Fruit fly (Drosophila melanogaster): ENCODE measurements around the gene Indy-2.

DNA sequence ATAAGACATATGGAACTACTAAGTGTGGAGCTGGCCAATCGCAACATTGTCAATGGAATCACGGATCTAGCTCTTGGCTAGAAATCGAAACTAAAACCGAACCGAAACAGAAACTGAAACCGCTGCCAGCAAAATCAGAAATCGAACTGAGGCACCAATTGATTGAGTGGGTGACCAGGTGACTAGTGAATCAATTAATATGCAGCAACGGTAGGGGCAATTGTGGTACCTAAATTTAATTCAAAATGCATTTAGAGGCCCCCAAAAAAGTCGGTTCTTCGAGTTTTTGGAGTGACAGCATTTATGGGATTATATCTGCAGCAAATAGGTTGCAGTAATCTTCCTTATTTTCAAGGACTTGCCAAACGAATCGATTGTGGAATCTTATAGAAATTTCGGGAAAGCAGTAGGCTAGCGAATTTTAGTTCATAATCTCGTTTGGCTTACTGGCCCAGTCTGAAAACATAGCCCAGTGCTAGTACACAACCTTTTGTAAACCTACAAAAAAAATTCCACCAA, 29.1 kb upstream of the Indy-2 start, which contains the start of the genes CG17190 and CG4836:
- TF ChIP-seq CG8478 (optimal IDR thresholded peaks at IDR 0.05) (no peak), CTCF (optimal IDR thresholded peaks at IDR 0.05) (no peak)
